Worm (Caenorhabditis elegans): Measurements from ENCODE around the gene unc-26.

DNA sequence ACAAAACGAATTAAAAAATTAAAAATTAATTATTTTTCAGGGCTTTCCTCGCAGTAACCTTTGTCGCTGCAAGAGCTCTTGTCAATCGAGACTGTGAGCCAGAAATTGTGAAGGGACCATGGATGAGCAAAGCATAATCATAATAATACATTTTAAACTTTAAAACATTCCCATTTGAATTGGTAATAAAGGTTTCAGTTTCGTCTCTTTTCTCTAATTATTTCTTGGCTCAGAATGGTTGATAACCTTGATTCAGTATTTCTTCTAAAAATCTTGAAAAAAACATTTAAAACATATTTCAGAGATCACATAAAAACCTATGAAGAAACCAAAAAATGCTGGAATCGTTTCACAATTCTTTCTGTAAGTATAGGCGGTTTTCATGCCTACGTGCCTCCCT lies 13.4 kb downstream of the unc-26 start, which contains the start of gene JC8.16:
- no peak for TF ChIP-seq ztf-23 (GFP tag; IDR thresholded peaks at IDR 0.05)
- TF ChIP-seq T22C8.4 (GFP tag; IDR thresholded peaks at IDR 0.05) = no peak
- no peak for TF ChIP-seq klf-2 (GFP tag; conservative IDR thresholded peaks at IDR 0.05)

Measured in whole organism, midembryonic.